Fruit fly (Drosophila melanogaster): ENCODE results near the gene CG15537.

dm6 chr3R:30450224-30450623 lies 6.8 kb upstream of the CG15537 start:
- TF ChIP-seq CG8478 (optimal IDR thresholded peaks at IDR 0.05), result no peak
- no peak for TF ChIP-seq CTCF (optimal IDR thresholded peaks at IDR 0.05)
